Worm (Caenorhabditis elegans) whole organism, L3 larva: ENCODE results near the gene ttr-7.

Experiments
- elt-3 ChIP-seq, 3 experiments: fragments of 150-350 bp in 1 of 3; sonication (generic microtip) in 2 of 3; optimal IDR thresholded peaks; 2 replicates in 2 of 3; 4 replicates in 1 of 3; lab custom pipeline; 2014 to 2017; ENCODE audit warnings: missing biosample characterization in 3 of 3, missing genetic modification characterization in 3 of 3
- eor-1 ChIP-seq, 2 experiments: fragments of 150-350 bp; optimal IDR thresholded peaks; 2 replicates each; lab custom pipeline; 2014 to 2018; ENCODE audit warnings: missing biosample characterization in 2 of 2, missing genetic modification characterization in 2 of 2
- pha-4 ChIP-seq: fragments of 150-350 bp; optimal IDR thresholded peaks from 2 replicates; lab custom pipeline; 2014; ENCODE audit warnings: missing biosample characterization, missing genetic modification reagents, missing genetic modification characterization
- snpc-4 ChIP-seq: fragments of 150-350 bp; optimal IDR thresholded peaks from 2 replicates; lab custom pipeline; 2014; ENCODE audit warnings: missing biosample characterization, missing genetic modification characterization
- unc-39 ChIP-seq: sonication (generic microtip); optimal IDR thresholded peaks from 4 replicates; lab custom pipeline; 2017; ENCODE audit warnings: missing biosample characterization, missing genetic modification characterization

- TF ChIP-seq unc-39 (tag; lab: Kevin White, UChicago) (no peak), elt-3 (tag; optimal IDR thresholded peaks at IDR 0.05; lab: Kevin White, UChicago) (no peak), pha-4 (tag; lab: Kevin White, UChicago) (no peak), snpc-4 (tag; lab: Kevin White, UChicago) (no peak), eor-1 (tag; optimal IDR thresholded peaks at IDR 0.05; lab: Kevin White, UChicago) (no peak)
These were observed 41.0 kb upstream of the ttr-7 start for ce11 chrIII:564786-565185.
